Fruit fly (Drosophila melanogaster) whole organism, adult: Measurements from ENCODE around the gene Neto.
A peak's percentile ranks its signal among the peaks of the same experiment; 100 is the strongest.

Experiments used
- CG11617 ChIP-seq: fragments of 200-800 bp; sonication (Bioruptor generic); optimal IDR thresholded peaks from 2 replicates; lab custom pipeline; 2017; ENCODE audit warnings: mild to moderate bottlenecking, missing biosample characterization, missing genetic modification reagents, missing genetic modification characterization
- CG12768 ChIP-seq: fragments of 200-800 bp; sonication (Bioruptor generic); optimal IDR thresholded peaks from 2 replicates; lab custom pipeline; 2017; ENCODE audit warnings: missing biosample characterization, missing genetic modification characterization, mild to moderate bottlenecking, moderate library complexity, missing genetic modification reagents
- CG14711 ChIP-seq: fragments of 200-800 bp; sonication (Bioruptor generic); optimal IDR thresholded peaks from 2 replicates; lab custom pipeline; 2018; ENCODE audit warnings: missing biosample characterization, mild to moderate bottlenecking, missing genetic modification characterization, moderate library complexity
- CG1620 ChIP-seq: fragments of 200-800 bp; sonication (Bioruptor generic); optimal IDR thresholded peaks from 2 replicates; lab custom pipeline; 2016; ENCODE audit warnings: missing biosample characterization, missing genetic modification characterization
- CG33017 ChIP-seq: fragments of 200-800 bp; sonication (Bioruptor generic); optimal IDR thresholded peaks from 2 replicates; lab custom pipeline; 2018; ENCODE audit warnings: missing biosample characterization, mild to moderate bottlenecking, missing genetic modification characterization, moderate library complexity
- CG5204 ChIP-seq: fragments of 200-800 bp; sonication (Bioruptor generic); optimal IDR thresholded peaks from 2 replicates; lab custom pipeline; 2016; ENCODE audit warnings: missing biosample characterization, missing genetic modification characterization
- CG7045 ChIP-seq: fragments of 200-800 bp; sonication (Bioruptor generic); optimal IDR thresholded peaks from 2 replicates; lab custom pipeline; 2017; ENCODE audit warnings: missing biosample characterization, mild to moderate bottlenecking, missing genetic modification characterization
- CG7101 ChIP-seq: fragments of 200-800 bp; sonication (Bioruptor generic); optimal IDR thresholded peaks from 2 replicates; lab custom pipeline; 2018; ENCODE audit warnings: missing biosample characterization, mild to moderate bottlenecking, missing genetic modification characterization, moderate library complexity
- Clk ChIP-seq: fragments of 200-800 bp; sonication (Bioruptor generic); optimal IDR thresholded peaks from 2 replicates; lab custom pipeline; 2017; ENCODE audit warnings: missing biosample characterization, missing genetic modification characterization
- Crg-1 ChIP-seq: fragments of 200-800 bp; sonication (Bioruptor generic); optimal IDR thresholded peaks from 2 replicates; lab custom pipeline; 2016; ENCODE audit warnings: missing biosample characterization, missing genetic modification characterization
- Hr96 ChIP-seq: fragments of 200-800 bp; sonication (Bioruptor generic); optimal IDR thresholded peaks from 2 replicates; lab custom pipeline; 2016; ENCODE audit warnings: missing biosample characterization, missing genetic modification characterization
- Mnt ChIP-seq: fragments of 200-800 bp; sonication (Bioruptor generic); optimal IDR thresholded peaks from 2 replicates; lab custom pipeline; 2016; ENCODE audit warnings: missing biosample characterization, mild to moderate bottlenecking, missing genetic modification characterization
- bab1 ChIP-seq: fragments of 200-800 bp; sonication (Bioruptor generic); optimal IDR thresholded peaks from 3 replicates; lab custom pipeline; 2019; ENCODE audit warnings: missing biosample characterization, mild to moderate bottlenecking, missing genetic modification characterization, moderate library complexity
- cic ChIP-seq: fragments of 200-800 bp; sonication (Bioruptor generic); optimal IDR thresholded peaks from 2 replicates; lab custom pipeline; 2017; ENCODE audit warnings: missing biosample characterization, mild to moderate bottlenecking, missing genetic modification characterization, moderate library complexity
- cnc ChIP-seq, 2 experiments: fragments of >200 bp; optimal IDR thresholded peaks; 2 replicates each; lab custom pipeline; 2017
- kay ChIP-seq: fragments of 200-800 bp; sonication (Bioruptor generic); peaks from one replicate; lab custom pipeline; 2016; ENCODE audit warnings: missing biosample characterization, missing genetic modification characterization, borderline replicate concordance
- ovo ChIP-seq: fragments of 200-800 bp; sonication (Bioruptor generic); optimal IDR thresholded peaks from 2 replicates; lab custom pipeline; 2016; ENCODE audit warnings: missing biosample characterization, missing genetic modification characterization
- pad ChIP-seq: fragments of 200-800 bp; sonication (Bioruptor generic); optimal IDR thresholded peaks from 3 replicates; lab custom pipeline; 2017; ENCODE audit warnings: missing biosample characterization, missing genetic modification characterization, mild to moderate bottlenecking, moderate library complexity, missing genetic modification reagents
- tj ChIP-seq: fragments of 200-800 bp; sonication (Bioruptor generic); optimal IDR thresholded peaks from 3 replicates; lab custom pipeline; 2017; ENCODE audit warnings: missing biosample characterization, mild to moderate bottlenecking, missing genetic modification characterization, moderate library complexity
- toe ChIP-seq: fragments of 200-800 bp; sonication (Bioruptor generic); optimal IDR thresholded peaks from 2 replicates; lab custom pipeline; 2016; ENCODE audit warnings: missing biosample characterization, missing genetic modification characterization

Gene Neto

dm6 chrX:13412941-13413613 is 32.6 kb upstream of the Neto start, which contains the start of the genes CG1998 and Set2:
CG1998 (minus strand) TSS chrX:13413074.
Set2 (plus strand) TSS chrX:13413242.
- TF ChIP-seq CG14711, result peak; percentile 91
- no peak for TF ChIP-seq Hr96
- TF ChIP-seq CG7101 (tag; lab: Kevin White, UChicago), result peak; percentile 36
- peak; percentile 31 for TF ChIP-seq Crg-1 (GFP tag; lab: Kevin White, UChicago)
- TF ChIP-seq cnc (optimal IDR thresholded peaks at IDR 0.05; lab: Kevin White, UChicago), result no peak
- TF ChIP-seq CG33017 (tag; lab: Kevin White, UChicago), result no peak
- peak; percentile 63 for TF ChIP-seq pad (GFP tag; lab: Kevin White, UChicago)
- no peak for TF ChIP-seq CG5204 (GFP tag; lab: Kevin White, UChicago)
- TF ChIP-seq CG11617 (GFP tag; lab: Kevin White, UChicago), result no peak
- peak; percentile 43 for TF ChIP-seq bab1
- TF ChIP-seq tj (GFP tag; lab: Kevin White, UChicago), result peak; percentile 7
- TF ChIP-seq cic, result peak; percentile 64
- no peak for TF ChIP-seq kay (GFP tag; lab: Kevin White, UChicago)
- TF ChIP-seq Clk (GFP tag; lab: Kevin White, UChicago), result no peak
- TF ChIP-seq CG12768 (GFP tag; lab: Kevin White, UChicago), result no peak
- TF ChIP-seq toe (GFP tag; lab: Kevin White, UChicago), result no peak
- TF ChIP-seq ovo, result peak; percentile 50
- TF ChIP-seq Mnt (GFP tag; lab: Kevin White, UChicago), result peak; percentile 90
- no peak for TF ChIP-seq CG7045
- TF ChIP-seq CG1620, result peak; percentile 45

- no peak for TF ChIP-seq Crg-1 (GFP tag; lab: Kevin White, UChicago)
- TF ChIP-seq pad (GFP tag; lab: Kevin White, UChicago), result no peak
- no peak for TF ChIP-seq kay (GFP tag; lab: Kevin White, UChicago)
- TF ChIP-seq CG14711, result no peak
- TF ChIP-seq Hr96, result no peak
- TF ChIP-seq CG5204 (GFP tag; lab: Kevin White, UChicago), result no peak
- TF ChIP-seq CG11617 (GFP tag; lab: Kevin White, UChicago), result no peak
- no peak for TF ChIP-seq ovo
- TF ChIP-seq CG33017 (tag; lab: Kevin White, UChicago), result no peak
- TF ChIP-seq Clk (GFP tag; lab: Kevin White, UChicago), result no peak
- no peak for TF ChIP-seq CG7045
- TF ChIP-seq CG1620, result no peak
- TF ChIP-seq toe (GFP tag; lab: Kevin White, UChicago), result no peak
- TF ChIP-seq CG7101 (tag; lab: Kevin White, UChicago), result no peak
- TF ChIP-seq bab1, result no peak
- TF ChIP-seq cic, result no peak
These were observed 24.6 kb upstream of the Neto start for dm6 chrX:13421059-13421458.

- no peak for TF ChIP-seq CG7101 (tag; lab: Kevin White, UChicago)
- no peak for TF ChIP-seq cnc (optimal IDR thresholded peaks at IDR 0.05; lab: Kevin White, UChicago)
- no peak for TF ChIP-seq toe (GFP tag; lab: Kevin White, UChicago)
- no peak for TF ChIP-seq CG12768 (GFP tag; lab: Kevin White, UChicago)
- no peak for TF ChIP-seq ovo
- no peak for TF ChIP-seq Hr96
These were observed 11.6 kb upstream of the Neto start for dm6 chrX:13434065-13434464.

dm6 chrX:13444687-13445086 is 1.0 kb upstream of the Neto start:
- TF ChIP-seq toe (GFP tag; lab: Kevin White, UChicago), result no peak
- no peak for TF ChIP-seq CG7045
- TF ChIP-seq cic, result no peak
- no peak for TF ChIP-seq tj (GFP tag; lab: Kevin White, UChicago)
- no peak for TF ChIP-seq CG11617 (GFP tag; lab: Kevin White, UChicago)
- TF ChIP-seq CG7101 (tag; lab: Kevin White, UChicago), result no peak
- no peak for TF ChIP-seq CG5204 (GFP tag; lab: Kevin White, UChicago)
- TF ChIP-seq cnc (optimal IDR thresholded peaks at IDR 0.05; lab: Kevin White, UChicago), result no peak

dm6 chrX:13447438-13447837 is 1.7 kb downstream of the Neto start:
- TF ChIP-seq pad (GFP tag; lab: Kevin White, UChicago), result no peak

dm6 chrX:13450754-13451153 is 5.1 kb downstream of the Neto start:
- TF ChIP-seq kay (GFP tag; lab: Kevin White, UChicago) (no peak), CG12768 (GFP tag; lab: Kevin White, UChicago) (no peak), Mnt (GFP tag; lab: Kevin White, UChicago) (no peak), CG7045 (no peak), cnc (optimal IDR thresholded peaks at IDR 0.05; lab: Kevin White, UChicago) (no peak), cic (no peak), CG33017 (tag; lab: Kevin White, UChicago) (no peak), CG7101 (tag; lab: Kevin White, UChicago) (no peak), CG11617 (GFP tag; lab: Kevin White, UChicago) (no peak), CG14711 (no peak), bab1 (no peak)

- TF ChIP-seq CG5204 (GFP tag; lab: Kevin White, UChicago) (no peak), Crg-1 (GFP tag; lab: Kevin White, UChicago) (no peak), Hr96 (no peak), ovo (no peak), CG1620 (no peak), tj (GFP tag; lab: Kevin White, UChicago) (no peak), kay (GFP tag; lab: Kevin White, UChicago) (no peak), CG12768 (GFP tag; lab: Kevin White, UChicago) (no peak), Mnt (GFP tag; lab: Kevin White, UChicago) (no peak), CG7045 (no peak)
These were observed 11.9 kb downstream of the Neto start, which contains the start of gene CG34324 for dm6 chrX:13457563-13457962. CG34324 (minus strand) TSS chrX:13457663.
